Fruit fly (Drosophila melanogaster) ovary, adult (tissue): ENCODE data around the gene CG32284.

Source experiments
- CG17801 ChIP-seq: fragments of 200-800 bp; optimal IDR thresholded peaks from 2 replicates; lab custom pipeline; 2019; ENCODE audit warnings: missing biosample characterization, mild to moderate bottlenecking, missing genetic modification characterization, moderate library complexity; ENCODE audit not compliant: partially characterized antibody

CG32284 gene

DNA sequence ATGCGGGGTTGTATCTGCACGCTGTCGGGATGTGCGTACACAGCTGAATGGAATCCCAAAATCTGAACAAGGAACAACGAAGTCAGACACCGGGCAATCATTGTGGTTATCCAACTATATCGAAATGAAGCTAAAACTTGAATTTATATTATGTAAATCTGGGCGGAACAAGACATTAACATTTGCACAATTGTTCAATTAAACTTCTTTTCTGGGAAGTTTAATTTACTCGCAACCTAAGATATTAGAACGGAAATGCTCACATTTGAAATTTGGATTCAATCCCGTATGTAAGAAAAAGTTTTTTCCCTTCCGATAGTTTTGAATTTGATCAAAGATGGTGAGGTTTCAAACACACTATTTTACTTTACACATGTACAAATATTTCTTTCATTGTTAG lies 19.8 kb downstream of the CG32284 start, which contains the start of gene CG33160:
TSS of gene CG33160 (minus strand) at position 101 of the 400 bp plus-strand sequence.
- TF ChIP-seq CG17801 (GFP tag; lab: Kevin White, UChicago): no peak

DNA sequence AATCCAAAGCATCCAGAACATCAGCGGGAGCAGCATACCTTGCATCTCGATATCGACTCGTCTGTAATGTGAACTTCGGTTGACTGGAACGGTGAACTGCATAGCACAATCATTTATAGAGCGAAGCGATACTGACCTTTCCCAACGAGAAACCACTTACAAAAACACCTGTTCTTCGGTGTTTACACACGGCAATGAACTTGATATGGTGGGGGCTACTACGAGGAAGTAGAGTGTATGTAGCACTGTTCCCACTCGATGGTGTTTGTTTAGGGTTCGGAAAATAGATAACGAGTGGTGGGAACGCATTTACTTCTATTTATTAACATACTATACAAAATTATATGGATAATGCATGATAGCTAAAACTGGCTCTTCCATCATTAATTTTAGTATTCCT lies 22.4 kb downstream of the CG32284 start, which contains the start of the genes CG32269 and CG32270:
TSS of gene CG32269 (minus strand) at position 91 of the 400 bp plus-strand sequence.
TSS of gene CG32270 (minus strand) at position 91 of the 400 bp plus-strand sequence.
- TF ChIP-seq CG17801 (GFP tag; lab: Kevin White, UChicago): no peak

DNA sequence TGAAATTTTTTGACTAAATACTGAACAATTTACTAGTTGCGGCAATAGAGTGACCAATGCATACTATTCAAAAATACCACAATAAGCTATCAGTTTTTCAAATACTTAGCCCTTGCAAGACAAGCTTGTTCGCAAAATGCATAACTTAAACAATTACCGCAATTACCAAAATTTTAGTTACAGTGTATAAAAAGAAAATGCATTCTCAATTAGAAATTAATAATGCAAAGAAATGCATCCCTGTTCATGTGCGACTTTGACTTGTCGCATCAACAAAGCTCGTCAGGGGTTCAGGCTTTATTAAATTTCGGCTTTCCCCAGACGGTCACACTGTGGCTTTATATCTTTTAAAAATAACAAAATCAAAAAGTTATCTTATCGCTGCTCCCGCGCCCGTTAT lies 32.4 kb downstream of the CG32284 start, which contains the start of the genes hob and nSMase:
TSS of gene hob (minus strand) at position 62 of the 400 bp plus-strand sequence.
TSS of gene nSMase (plus strand) at position 298 of the 400 bp plus-strand sequence.
- no peak for TF ChIP-seq CG17801 (GFP tag; lab: Kevin White, UChicago)

DNA sequence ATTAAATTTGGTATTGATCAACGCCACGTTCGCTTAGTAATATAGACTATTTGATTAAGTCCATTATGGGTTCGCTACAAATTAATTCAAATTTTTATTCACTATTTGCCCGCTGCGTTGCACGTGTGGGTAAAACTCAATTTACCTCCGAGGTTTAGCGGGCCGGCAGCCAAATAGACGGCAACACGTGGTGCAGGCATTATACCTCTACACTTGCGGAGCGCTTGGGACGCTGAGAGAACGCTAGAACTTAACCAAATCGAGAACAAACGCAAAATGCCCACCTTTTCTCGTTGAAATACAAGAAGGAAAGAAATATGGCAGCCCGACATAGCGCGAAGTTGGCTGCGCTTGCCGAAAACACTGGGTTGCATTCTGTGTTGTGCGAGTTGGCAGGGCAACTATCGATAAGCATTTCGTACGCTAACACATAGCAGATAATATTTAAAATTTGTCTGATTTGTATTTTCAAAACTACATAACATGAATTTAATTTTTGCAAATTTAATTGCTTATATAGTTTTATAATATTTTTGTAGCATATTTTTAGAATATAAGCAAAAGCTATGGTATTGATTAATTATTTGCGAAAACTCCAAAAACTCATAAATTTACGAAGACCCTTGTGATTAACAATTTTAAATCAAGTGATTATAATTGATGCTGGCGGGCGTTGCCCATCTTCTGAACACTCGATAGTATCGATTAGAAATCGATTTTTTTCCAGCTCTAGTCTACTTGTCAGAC lies 36.4 kb downstream of the CG32284 start, which contains the start of the genes RpL28 and eIF1:
TSS of gene RpL28 (minus strand) at position 318 of the 747 bp plus-strand sequence.
TSS of gene eIF1 (plus strand) at position 699 of the 747 bp plus-strand sequence.
- TF ChIP-seq CG17801 (GFP tag; lab: Kevin White, UChicago): peak; percentile 85

DNA sequence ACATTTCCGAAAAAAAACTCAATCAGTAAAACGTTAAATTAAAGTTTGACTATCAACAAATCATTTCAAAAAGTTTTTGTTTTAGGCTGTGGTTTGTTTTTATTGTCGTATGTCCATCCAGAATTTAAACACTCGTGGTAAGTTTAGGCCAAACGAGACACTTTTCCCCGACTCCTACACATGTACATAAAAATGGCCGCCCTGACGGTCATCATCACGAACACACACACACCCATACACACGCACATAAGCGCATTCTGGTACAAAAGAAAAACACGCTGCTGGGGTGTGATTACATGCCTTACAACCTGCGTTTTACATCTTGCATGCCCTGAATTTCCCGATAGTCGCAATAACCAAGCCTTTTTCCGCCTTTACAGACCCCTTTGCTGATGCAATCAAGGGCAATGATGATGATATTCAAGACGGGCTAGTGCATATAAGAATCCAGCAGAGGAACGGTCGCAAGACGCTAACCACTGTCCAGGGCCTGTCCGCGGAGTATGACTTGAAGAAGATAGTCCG lies 37.0 kb downstream of the CG32284 start:
- TF ChIP-seq CG17801 (GFP tag; lab: Kevin White, UChicago): no peak

DNA sequence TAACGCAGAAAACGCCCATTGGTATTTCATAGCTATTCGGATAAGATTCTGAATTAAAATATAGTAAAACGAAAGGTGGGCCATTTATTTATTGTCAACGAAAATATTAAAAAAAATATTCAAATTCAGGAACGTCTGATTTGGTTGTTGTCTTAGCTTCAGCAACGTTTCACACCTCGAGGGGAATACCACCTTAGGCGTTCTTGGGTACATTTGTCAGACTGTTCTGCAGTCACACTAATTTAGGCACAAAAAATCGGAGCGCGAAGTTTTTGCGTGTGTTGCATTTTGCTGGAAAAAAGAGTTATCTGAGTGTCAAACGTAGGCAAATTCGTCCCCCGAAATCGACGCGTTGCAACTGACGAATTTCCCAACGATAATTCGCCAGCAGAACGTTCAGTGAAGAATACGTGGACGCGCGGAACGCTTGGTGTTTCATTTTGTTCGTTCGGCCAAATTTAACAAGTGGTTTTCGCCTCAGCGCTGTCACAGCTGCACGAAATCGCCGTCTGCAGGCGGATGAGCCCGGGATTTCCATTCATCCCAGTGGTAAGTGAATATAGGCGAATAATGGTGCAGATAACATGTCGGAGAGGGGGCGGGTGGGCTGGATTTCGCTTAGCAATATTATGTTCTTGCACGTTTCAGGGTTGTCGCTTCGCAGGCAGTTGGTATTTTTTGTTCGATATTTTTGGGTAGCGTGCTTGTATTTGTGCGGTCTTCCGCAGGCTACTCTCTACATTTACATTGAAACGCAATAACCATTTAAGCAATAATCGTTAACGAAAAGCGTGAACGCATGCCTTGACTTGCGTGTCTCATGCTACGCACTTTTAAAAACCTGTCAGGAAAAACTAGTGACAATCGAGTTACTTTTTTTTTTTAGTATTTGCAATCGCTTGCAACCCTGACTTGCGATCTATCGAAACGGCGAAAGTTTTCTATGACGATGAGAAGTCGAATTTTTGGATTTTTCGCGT lies 38.6 kb downstream of the CG32284 start, which contains the start of gene Larp4B:
TSS of gene Larp4B (plus strand) at position 99 of the 980 bp plus-strand sequence.
- no peak for TF ChIP-seq CG17801 (GFP tag; lab: Kevin White, UChicago)

DNA sequence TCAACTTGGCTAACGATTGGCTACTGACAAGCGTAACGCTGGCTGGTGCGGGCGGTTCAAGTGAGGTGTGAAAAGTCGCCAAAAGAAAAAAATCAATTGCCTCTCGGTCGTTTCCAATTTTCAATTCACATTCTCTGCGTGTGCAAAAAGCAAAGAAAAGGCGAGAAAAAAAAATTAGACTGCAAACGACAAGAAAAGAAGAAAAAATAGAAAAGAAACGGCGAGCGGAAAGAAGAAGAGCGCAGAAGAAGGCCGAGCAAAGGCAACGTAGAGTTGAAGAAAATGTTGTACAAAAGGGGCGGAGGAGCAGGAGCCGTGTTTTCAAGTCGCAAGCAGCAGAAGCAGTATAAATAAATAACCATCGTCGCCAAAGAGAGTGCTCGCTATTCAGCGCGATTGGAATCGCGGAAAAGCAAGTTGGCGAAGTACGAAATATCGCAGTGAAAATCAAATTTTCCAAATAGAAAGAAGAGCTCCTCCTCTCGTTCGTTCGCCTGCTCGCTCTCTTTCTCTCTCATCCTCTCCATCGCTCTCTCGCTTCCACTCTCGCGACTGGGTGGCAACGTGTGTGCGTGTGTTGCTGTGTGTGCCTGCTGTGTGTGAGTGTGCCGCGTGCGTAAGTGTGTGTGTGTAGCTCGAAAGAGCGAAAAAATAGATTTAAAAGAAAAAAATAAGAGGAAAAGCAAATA lies 39.4 kb downstream of the CG32284 start:
- no peak for TF ChIP-seq CG17801 (GFP tag; lab: Kevin White, UChicago)

DNA sequence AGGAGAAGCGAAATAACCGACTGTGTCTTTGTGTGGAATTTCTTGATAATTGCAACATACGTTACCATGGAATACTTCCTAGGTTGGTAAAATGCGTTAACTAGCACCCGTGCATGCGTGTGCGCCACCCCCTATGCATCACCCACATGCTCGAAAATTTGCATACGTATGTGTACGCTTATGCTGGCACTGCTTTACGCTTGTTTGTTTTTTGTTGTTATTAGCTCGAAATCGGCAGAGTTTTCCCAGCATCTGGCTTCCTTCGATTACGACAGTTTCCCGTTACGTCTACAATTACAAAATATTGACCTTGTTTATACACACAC lies 40.0 kb downstream of the CG32284 start:
- no peak for TF ChIP-seq CG17801 (GFP tag; lab: Kevin White, UChicago)

DNA sequence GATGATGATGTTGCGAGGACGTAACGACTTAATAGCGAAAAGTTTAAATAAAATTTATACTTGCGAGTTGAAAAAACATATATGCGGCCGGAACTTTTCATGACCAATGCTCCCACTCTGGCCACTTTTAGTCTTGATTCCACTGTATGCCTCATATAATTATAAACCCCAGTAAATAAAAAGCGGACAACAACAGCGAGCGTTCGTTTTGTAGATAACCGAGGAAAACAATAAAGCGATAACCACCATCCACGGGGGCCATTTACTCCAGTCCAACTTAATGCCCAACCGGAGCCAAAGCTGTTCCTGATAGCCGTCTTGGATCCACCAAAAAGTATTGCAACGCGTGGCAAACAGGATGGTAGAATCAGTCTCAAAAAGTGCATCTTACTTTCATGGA lies 49.9 kb downstream of the CG32284 start:
- TF ChIP-seq CG17801 (GFP tag; lab: Kevin White, UChicago): peak; percentile 22
